Worm (Caenorhabditis elegans): Measurements from ENCODE around the gene pak-2.

Gene pak-2

ce11 chrV:11000650-11001049 is 38.6 kb downstream of the pak-2 start, which contains the start of gene isy-1 (continued):
- TF ChIP-seq ceh-9 (tag; optimal IDR thresholded peaks at IDR 0.05) (no peak), unc-62 (GFP tag; optimal IDR thresholded peaks at IDR 0.05) (no peak), snpc-4 (tag; optimal IDR thresholded peaks at IDR 0.05) (peak; percentile 87), lin-39 (tag; optimal IDR thresholded peaks at IDR 0.05) (no peak), nhr-77 (tag; optimal IDR thresholded peaks at IDR 0.05) (no peak), elt-2 (tag; optimal IDR thresholded peaks at IDR 0.05) (peak; percentile 18), zag-1 (tag; optimal IDR thresholded peaks at IDR 0.05) (no peak), ceh-16 (tag; optimal IDR thresholded peaks at IDR 0.05) (no peak), ama-1 (optimal IDR thresholded peaks at IDR 0.05) (no peak), tbx-2 (tag; optimal IDR thresholded peaks at IDR 0.05) (no peak)

ce11 chrV:10998797-10999196 is 40.4 kb downstream of the pak-2 start, which contains the start of gene F53B7.7:
F53B7.7 (plus strand) TSS chrV:10999097.
- no peak for TF ChIP-seq lsy-12 (tag; optimal IDR thresholded peaks at IDR 0.05)
- TF ChIP-seq nhr-25 (tag; optimal IDR thresholded peaks at IDR 0.05): no peak
- TF ChIP-seq ceh-16 (tag; optimal IDR thresholded peaks at IDR 0.05): no peak
- TF ChIP-seq nhr-237 (tag; optimal IDR thresholded peaks at IDR 0.05): no peak

- no peak for TF ChIP-seq ztf-11 (tag; optimal IDR thresholded peaks at IDR 0.05)
- no peak for TF ChIP-seq eor-1 (tag; optimal IDR thresholded peaks at IDR 0.05)
- TF ChIP-seq ztf-4 (tag; optimal IDR thresholded peaks at IDR 0.05): no peak
- TF ChIP-seq zag-1 (tag; optimal IDR thresholded peaks at IDR 0.05): no peak
- no peak for TF ChIP-seq fkh-10 (GFP tag; optimal IDR thresholded peaks at IDR 0.05)
- TF ChIP-seq nhr-43 (tag; optimal IDR thresholded peaks at IDR 0.05; ENCODE audit: poor library complexity, severe bottlenecking): no peak
- TF ChIP-seq ceh-82 (tag; optimal IDR thresholded peaks at IDR 0.05): no peak
- TF ChIP-seq ama-1 (optimal IDR thresholded peaks at IDR 0.05): no peak
- no peak for TF ChIP-seq nhr-28 (tag; optimal IDR thresholded peaks at IDR 0.05)
- no peak for TF ChIP-seq hmg-11 (tag; optimal IDR thresholded peaks at IDR 0.05)
- TF ChIP-seq nhr-25 (tag; optimal IDR thresholded peaks at IDR 0.05): no peak
- no peak for TF ChIP-seq fos-1 (tag; optimal IDR thresholded peaks at IDR 0.05)
- no peak for TF ChIP-seq tbx-2 (tag; optimal IDR thresholded peaks at IDR 0.05)
- TF ChIP-seq mdl-1 (tag; optimal IDR thresholded peaks at IDR 0.05): no peak
Measured at ce11 chrV:10991789-10992188, 47.4 kb downstream of the pak-2 start, which contains the start of gene frpr-9. frpr-9 (plus strand) TSS chrV:10992089.

Measured in whole organism, L3 larva.